Worm (Caenorhabditis elegans): ENCODE data around the gene srw-15.

DNA sequence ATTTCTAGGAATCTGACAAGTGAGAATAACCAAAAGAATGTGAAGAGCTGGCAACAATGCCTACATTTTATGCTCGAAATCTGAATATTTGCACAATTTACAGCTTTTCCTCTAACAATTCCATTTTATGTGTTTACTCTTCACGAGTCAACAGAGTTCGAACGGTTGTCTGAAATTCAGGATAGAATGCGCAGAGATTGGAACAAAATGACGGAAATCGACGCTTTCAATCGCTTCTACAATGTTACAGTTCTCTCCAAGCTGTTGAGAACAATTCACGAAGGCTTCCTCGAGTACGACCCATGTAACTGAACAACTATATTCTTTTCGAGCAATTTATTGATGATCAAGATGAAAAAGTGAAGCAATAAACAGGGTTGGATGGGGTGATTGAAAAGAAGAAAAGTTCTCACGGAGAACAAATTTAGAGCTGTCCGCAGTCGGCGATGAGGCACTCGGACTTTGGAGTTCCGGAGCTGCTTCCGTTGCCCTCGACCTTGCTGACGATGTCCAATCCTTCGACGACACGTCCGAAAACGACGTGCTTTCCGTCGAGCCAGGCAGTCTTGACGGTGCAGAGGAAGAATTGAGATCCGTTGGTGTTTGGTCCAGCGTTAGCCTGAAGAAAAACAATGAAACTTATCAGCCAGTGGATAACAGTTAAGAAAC is 44.0 kb upstream of the srw-15 start, which contains the start of gene Y75B12B.3:
- TF ChIP-seq ama-1 (optimal IDR thresholded peaks at IDR 0.05), result no peak
- no peak for TF ChIP-seq pes-1 (GFP tag; IDR thresholded peaks at IDR 0.05)
- TF ChIP-seq flt-1 (GFP tag; IDR thresholded peaks at IDR 0.05), result no peak
- TF ChIP-seq ets-7 (tag; optimal IDR thresholded peaks at IDR 0.05), result no peak
- no peak for TF ChIP-seq sea-1 (GFP tag; conservative IDR thresholded peaks at IDR 0.05)
- TF ChIP-seq B0310.2 (tag; optimal IDR thresholded peaks at IDR 0.05), result no peak
- no peak for TF ChIP-seq tra-4 (tag; optimal IDR thresholded peaks at IDR 0.05)
- no peak for TF ChIP-seq aly-1 (tag; optimal IDR thresholded peaks at IDR 0.05)
- no peak for TF ChIP-seq tbx-11 (GFP tag; IDR thresholded peaks at IDR 0.05)
- no peak for TF ChIP-seq hmg-4 (GFP tag; optimal IDR thresholded peaks at IDR 0.05)
- no peak for TF ChIP-seq hmbx-1 (tag; optimal IDR thresholded peaks at IDR 0.05)
- no peak for TF ChIP-seq ceh-36 (tag; optimal IDR thresholded peaks at IDR 0.05)
- TF ChIP-seq scrt-1 (GFP tag; IDR thresholded peaks at IDR 0.05), result no peak
